Worm (Caenorhabditis elegans) whole organism, midembryonic: ENCODE results near the gene vab-15.

Experiments used
- T22C8.4 ChIP-seq: fragments of 200-800 bp; sonication (Bioruptor generic); IDR thresholded peaks from 2 replicates; pipeline ENCODE4 v1.3.6; 2022; ENCODE audit warnings: missing genetic modification characterization, missing compliant biosample characterization
- cog-1 ChIP-seq: sonication (generic microtip); optimal IDR thresholded peaks from 2 replicates; lab custom pipeline; 2016; ENCODE audit warnings: missing genetic modification characterization, missing compliant biosample characterization
- flt-1 ChIP-seq: fragments of 200-800 bp; sonication (Bioruptor generic); IDR thresholded peaks from 2 replicates; pipeline ENCODE4 v1.3.6; 2022; ENCODE audit warnings: missing genetic modification characterization, missing compliant biosample characterization
- med-1 ChIP-seq: sonication (generic microtip); optimal IDR thresholded peaks from 2 replicates; lab custom pipeline; 2017; ENCODE audit warnings: missing genetic modification characterization, mild to moderate bottlenecking, missing compliant biosample characterization, antibody characterized with exemption, missing genetic modification reagents; ENCODE audit not compliant: insufficient read depth
- ref-1 ChIP-seq: fragments of 200-800 bp; sonication (Bioruptor generic); conservative IDR thresholded peaks from 2 replicates; pipeline ENCODE4 v1.3.6; 2022; ENCODE audit warnings: missing genetic modification reagents, missing genetic modification characterization, missing compliant biosample characterization
- ztf-23 ChIP-seq: fragments of 200-800 bp; sonication (Bioruptor generic); IDR thresholded peaks from 2 replicates; pipeline ENCODE4 v1.3.6; 2022; ENCODE audit warnings: missing genetic modification reagents, missing genetic modification characterization, missing compliant biosample characterization
- ztf-29 ChIP-seq: fragments of 200-800 bp; sonication (Bioruptor generic); IDR thresholded peaks from 2 replicates; pipeline ENCODE4 v1.3.6; 2022; ENCODE audit warnings: missing genetic modification reagents, missing genetic modification characterization, missing compliant biosample characterization

The vab-15 gene

DNA sequence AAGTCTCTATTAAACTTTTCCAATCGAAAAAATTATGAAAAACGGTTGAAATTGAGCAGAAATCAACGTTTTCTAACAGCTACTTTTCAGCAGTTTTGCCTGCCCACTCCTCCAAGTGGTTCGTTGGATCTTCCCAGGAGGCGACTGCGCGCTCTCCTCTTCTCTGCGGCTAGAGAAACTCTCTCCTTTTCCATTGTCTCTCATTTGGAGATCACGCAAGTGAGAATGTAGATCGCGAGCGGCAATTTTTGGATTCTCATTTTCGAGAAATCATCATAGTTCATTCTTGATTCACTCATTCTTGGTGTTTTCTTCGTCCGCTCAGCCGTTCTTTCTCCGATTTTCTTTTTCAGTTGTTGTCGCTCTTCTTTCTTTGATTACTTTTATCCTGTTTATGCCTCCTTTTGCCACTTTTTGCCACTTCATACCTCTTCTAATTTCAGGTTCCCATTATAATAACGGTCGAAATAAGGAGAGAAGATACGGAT lies 36.8 kb downstream of the vab-15 start, which contains the start of gene mrp-4:
mrp-4 (plus strand) TSS at position 438 of the 488 bp plus-strand sequence.
- TF ChIP-seq med-1 (GFP tag; lab: Kevin White, UChicago) (no peak), ref-1 (no peak)

DNA sequence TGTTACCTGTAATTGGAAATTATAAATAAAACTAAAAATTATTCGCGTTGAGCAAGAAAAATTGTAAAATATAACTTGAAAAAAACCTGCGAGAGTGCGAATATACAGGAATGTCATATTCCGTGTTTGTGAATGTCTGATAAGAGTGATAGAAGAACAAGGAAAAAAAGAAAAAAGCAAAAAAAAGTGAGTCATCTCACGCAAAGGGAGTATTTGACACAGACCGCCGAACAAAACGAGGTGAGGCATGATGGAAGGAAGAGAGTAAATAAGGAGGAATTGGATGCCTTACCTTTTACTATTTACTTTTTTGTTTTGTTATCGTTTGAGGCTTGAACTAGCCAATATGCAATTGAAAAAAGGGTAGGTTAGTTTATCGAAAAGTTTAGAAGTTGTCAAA lies 45.2 kb downstream of the vab-15 start, which contains the start of gene F21G4.1:
F21G4.1 (minus strand) TSS at position 6 of the 400 bp plus-strand sequence.
- TF ChIP-seq flt-1 = no peak
- TF ChIP-seq T22C8.4 = no peak
- TF ChIP-seq cog-1 = no peak
- no peak for TF ChIP-seq ref-1
- no peak for TF ChIP-seq ztf-29 (GFP tag; lab: Robert Waterston, UW)
- TF ChIP-seq ztf-23 (GFP tag; lab: Robert Waterston, UW) = no peak

DNA sequence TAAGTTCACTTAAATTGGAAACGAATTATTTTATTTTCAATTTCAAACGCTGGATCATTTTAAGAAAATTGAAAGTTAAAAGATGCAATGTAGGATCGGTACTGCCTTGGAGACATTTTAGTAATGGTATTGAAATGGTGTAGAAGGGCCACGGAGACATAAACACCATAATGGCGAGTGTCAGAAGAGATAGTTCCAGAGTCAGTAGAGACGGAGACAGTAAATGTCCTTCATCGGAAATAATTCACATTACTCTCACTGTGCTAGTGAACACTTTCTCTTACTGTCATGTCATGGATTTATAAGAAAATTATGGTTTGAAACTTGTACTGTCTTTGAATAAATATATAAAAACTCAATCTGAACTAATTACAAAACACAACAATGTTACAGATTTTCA lies 46.0 kb downstream of the vab-15 start:
- TF ChIP-seq cog-1 (no peak), ref-1 (no peak), med-1 (GFP tag; lab: Kevin White, UChicago) (no peak)

DNA sequence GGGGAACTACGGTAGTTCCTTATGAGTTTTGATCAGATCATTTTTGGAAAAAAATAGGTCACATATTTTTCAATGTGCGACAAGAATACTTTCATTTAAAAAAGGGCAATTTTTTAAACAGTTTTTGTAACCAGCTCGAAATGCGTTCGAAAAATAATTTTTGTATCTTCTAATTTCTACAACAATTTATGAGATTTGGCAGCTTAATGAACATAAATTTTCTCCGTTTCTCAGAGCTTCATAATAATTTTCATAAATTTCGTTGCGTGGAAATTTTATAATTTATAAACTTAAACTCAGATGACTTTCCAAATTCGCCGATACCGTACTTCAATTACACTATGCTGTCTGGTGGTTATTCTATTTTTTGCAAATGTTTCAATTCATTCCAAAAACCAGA lies 47.8 kb downstream of the vab-15 start, which contains the start of gene F21G4.3:
F21G4.3 (plus strand) TSS at position 301 of the 400 bp plus-strand sequence.
- TF ChIP-seq ztf-23 (GFP tag; lab: Robert Waterston, UW) (no peak), cog-1 (no peak), T22C8.4 (no peak), ref-1 (no peak)
